Fruit fly (Drosophila melanogaster) whole organism, adult: ENCODE measurements around the gene CG13360.

Source experiments
- CG12768 ChIP-seq: fragments of 200-800 bp; sonication (Bioruptor generic); optimal IDR thresholded peaks from 2 replicates; lab custom pipeline; 2017; ENCODE audit warnings: missing biosample characterization, missing genetic modification characterization, mild to moderate bottlenecking, moderate library complexity, missing genetic modification reagents
- CG14711 ChIP-seq: fragments of 200-800 bp; sonication (Bioruptor generic); optimal IDR thresholded peaks from 2 replicates; lab custom pipeline; 2018; ENCODE audit warnings: missing biosample characterization, mild to moderate bottlenecking, missing genetic modification characterization, moderate library complexity
- CG5204 ChIP-seq: fragments of 200-800 bp; sonication (Bioruptor generic); optimal IDR thresholded peaks from 2 replicates; lab custom pipeline; 2016; ENCODE audit warnings: missing biosample characterization, missing genetic modification characterization
- Mnt ChIP-seq: fragments of 200-800 bp; sonication (Bioruptor generic); optimal IDR thresholded peaks from 2 replicates; lab custom pipeline; 2016; ENCODE audit warnings: missing biosample characterization, mild to moderate bottlenecking, missing genetic modification characterization
- tj ChIP-seq: fragments of 200-800 bp; sonication (Bioruptor generic); optimal IDR thresholded peaks from 3 replicates; lab custom pipeline; 2017; ENCODE audit warnings: missing biosample characterization, mild to moderate bottlenecking, missing genetic modification characterization, moderate library complexity

DNA sequence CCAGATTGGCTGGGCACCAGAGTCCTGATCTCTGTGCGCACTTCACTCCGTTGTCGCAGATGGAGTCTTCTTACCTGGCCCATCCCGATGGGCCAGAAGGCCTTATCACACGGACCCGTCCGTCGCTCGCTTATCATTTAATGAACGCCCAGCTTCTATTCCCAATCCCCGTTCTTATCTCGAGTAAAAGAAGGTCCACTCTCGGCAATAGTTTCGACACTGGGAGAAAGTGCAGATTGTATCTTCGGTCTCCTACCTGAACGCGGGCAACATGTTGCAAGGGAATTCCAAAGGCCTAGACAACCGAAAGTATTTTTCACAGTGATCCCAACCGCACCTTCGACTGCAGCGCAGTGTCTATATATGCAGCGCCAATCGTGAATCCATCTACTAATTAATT, 23.8 kb downstream of the CG13360 start:
- TF ChIP-seq CG12768 (GFP tag; lab: Kevin White, UChicago) (no peak), CG5204 (GFP tag; lab: Kevin White, UChicago) (no peak), Mnt (GFP tag; lab: Kevin White, UChicago) (no peak), tj (GFP tag; lab: Kevin White, UChicago) (no peak), CG14711 (tag; lab: Kevin White, UChicago) (no peak)
